Worm (Caenorhabditis elegans): ENCODE measurements around the gene C06H5.6.

- no peak for TF ChIP-seq flt-1 (GFP tag; IDR thresholded peaks at IDR 0.05)
- no peak for TF ChIP-seq pes-1 (GFP tag; IDR thresholded peaks at IDR 0.05)
- TF ChIP-seq sea-1 (GFP tag; conservative IDR thresholded peaks at IDR 0.05), result no peak
- no peak for TF ChIP-seq tbx-11 (GFP tag; IDR thresholded peaks at IDR 0.05)
- no peak for TF ChIP-seq ama-1 (optimal IDR thresholded peaks at IDR 0.05)
- TF ChIP-seq ceh-36 (tag; optimal IDR thresholded peaks at IDR 0.05), result no peak
- no peak for TF ChIP-seq tbx-37 (GFP tag; conservative IDR thresholded peaks at IDR 0.05)
Observed at ce11 chrV:17896736-17897353, 8.1 kb upstream of the C06H5.6 start, which contains the start of gene fbxa-156.
